Worm (Caenorhabditis elegans): Measurements from ENCODE around the gene cyp-33C2.

- no peak for TF ChIP-seq pqm-1 (tag; optimal IDR thresholded peaks at IDR 0.05)
- TF ChIP-seq ceh-16 (tag; optimal IDR thresholded peaks at IDR 0.05), result no peak
- TF ChIP-seq skn-1 (tag; optimal IDR thresholded peaks at IDR 0.05), result no peak
- no peak for TF ChIP-seq elt-3 (tag; optimal IDR thresholded peaks at IDR 0.05)
- TF ChIP-seq nhr-237 (tag; optimal IDR thresholded peaks at IDR 0.05), result no peak
- no peak for TF ChIP-seq unc-39 (tag; optimal IDR thresholded peaks at IDR 0.05)
- no peak for TF ChIP-seq pha-4 (tag; optimal IDR thresholded peaks at IDR 0.05)
- TF ChIP-seq nhr-28 (tag; optimal IDR thresholded peaks at IDR 0.05), result no peak
- no peak for TF ChIP-seq zag-1 (tag; optimal IDR thresholded peaks at IDR 0.05)
- no peak for TF ChIP-seq fos-1 (tag; optimal IDR thresholded peaks at IDR 0.05)
- no peak for TF ChIP-seq tbx-2 (tag; optimal IDR thresholded peaks at IDR 0.05)
These were observed 23.5 kb downstream of the cyp-33C2 start, which contains the start of gene svh-11 for ce11 chrV:2206801-2207200.

Measured in whole organism, L3 larva.